Fruit fly (Drosophila melanogaster) whole organism, larva: ENCODE measurements around the gene eIF2Bbeta.
A peak's percentile ranks its signal among the peaks of the same experiment; 100 is the strongest.

Experiments used
- noc ChIP-seq: fragments of 200-800 bp; sonication (Bioruptor generic); optimal IDR thresholded peaks from 3 replicates; lab custom pipeline; 2019; ENCODE audit warnings: missing biosample characterization, mild to moderate bottlenecking, missing genetic modification characterization, moderate library complexity

eIF2Bbeta gene

DNA sequence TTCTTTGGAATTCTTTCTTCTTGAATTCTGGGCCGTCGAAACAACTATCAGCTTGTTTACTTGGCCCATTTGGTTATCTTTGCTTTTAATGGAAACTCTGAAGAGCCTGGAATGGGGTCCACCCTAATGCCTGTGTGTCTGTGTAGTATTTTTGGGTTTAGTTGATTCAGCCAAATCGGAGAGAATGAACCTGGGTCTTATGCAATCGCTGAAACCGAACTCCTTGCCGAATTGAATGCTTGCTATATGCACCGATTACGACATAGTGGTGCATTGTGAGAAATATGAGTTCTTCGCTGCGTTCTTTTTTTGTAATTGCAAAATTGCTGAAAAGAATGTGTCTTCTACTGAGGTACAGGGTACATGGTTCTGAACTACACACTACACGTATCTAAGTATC is 17.4 kb upstream of the eIF2Bbeta start:
- no peak for TF ChIP-seq noc (tag; lab: Kevin White, UChicago)

DNA sequence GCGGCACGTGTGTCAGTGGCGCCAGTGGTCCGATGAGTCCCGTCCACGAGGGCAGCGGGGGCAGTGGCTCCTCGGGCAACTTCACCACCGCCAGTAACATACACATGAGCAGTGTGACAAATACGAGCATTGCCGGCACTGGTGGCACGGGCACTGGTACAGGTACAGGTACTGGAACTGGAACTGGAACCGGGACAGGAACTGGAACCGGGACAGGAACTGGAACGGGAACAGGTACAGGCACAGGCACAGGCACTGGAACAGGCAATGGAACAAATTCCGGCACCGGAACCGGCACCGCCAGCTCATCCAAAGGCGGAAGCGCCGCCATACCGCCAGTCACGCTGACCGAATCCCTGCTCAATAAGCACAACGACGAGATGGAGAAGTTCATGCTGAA is 14.0 kb upstream of the eIF2Bbeta start:
- TF ChIP-seq noc (tag; lab: Kevin White, UChicago): no peak

DNA sequence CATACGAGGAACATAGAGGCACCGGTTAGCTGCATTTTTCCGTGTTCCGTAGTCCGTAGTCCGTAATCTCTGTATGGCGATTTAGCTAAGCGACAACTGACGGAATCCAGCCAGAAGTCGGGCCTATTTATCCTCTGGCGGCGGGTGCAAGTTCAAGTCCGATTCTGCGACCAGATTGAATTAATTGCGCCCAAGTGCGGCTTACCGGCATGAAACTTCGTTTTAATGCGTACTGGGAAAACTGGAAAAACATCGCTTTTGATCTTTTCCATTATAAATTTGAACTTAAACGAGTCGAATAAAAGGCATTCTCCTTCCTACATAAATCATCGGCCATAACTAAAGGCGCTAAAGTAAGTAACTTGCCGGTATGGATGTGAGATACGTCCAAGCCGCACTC is 10.6 kb upstream of the eIF2Bbeta start, which contains the start of gene dyw:
Gene dyw, minus strand, starts transcription at position 101 of the 400 bp plus-strand sequence.
- no peak for TF ChIP-seq noc (tag; lab: Kevin White, UChicago)

DNA sequence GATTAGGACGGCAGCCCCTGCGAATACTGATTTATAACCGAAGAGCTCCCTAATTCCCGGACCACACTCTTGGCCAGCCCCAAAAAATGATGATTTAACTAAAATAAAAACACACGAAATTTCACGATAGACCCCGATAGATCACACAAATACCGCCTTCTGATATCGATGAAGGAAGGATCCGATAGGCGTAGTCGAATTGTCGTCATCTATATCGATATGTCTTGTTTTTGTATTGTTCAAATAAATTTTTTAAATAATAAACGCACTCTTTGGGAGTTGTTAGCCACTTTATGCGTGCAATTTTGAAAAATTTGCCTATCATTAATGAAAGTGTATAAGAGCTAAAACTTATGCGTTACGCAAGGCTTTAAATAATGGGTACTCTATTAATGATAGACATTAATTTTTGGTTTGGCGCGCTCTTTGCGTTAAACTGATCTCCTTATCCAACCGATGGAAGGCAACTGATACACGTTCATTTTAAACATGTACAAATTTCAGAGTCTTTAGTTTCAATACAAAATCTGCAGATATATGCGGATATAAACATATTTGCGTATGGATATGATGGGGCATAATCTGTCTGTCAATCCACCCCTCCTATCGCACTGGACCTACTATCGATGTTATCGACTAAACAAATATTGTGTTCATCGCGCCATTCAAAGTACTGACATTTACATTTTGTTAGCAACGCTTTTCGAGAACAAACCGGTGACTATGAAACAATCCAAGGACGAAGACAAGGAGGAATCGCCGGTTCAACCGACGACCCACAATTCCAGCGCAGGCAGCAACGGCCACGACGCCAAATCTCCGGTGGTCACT is 6.1 kb upstream of the eIF2Bbeta start, which contains the start of the genes Spg7 and Lint-O:
Gene Spg7, minus strand, starts transcription at position 148 of the 831 bp plus-strand sequence.
Gene Lint-O, plus strand, starts transcription at position 638 of the 831 bp plus-strand sequence.
- no peak for TF ChIP-seq noc (tag; lab: Kevin White, UChicago)

DNA sequence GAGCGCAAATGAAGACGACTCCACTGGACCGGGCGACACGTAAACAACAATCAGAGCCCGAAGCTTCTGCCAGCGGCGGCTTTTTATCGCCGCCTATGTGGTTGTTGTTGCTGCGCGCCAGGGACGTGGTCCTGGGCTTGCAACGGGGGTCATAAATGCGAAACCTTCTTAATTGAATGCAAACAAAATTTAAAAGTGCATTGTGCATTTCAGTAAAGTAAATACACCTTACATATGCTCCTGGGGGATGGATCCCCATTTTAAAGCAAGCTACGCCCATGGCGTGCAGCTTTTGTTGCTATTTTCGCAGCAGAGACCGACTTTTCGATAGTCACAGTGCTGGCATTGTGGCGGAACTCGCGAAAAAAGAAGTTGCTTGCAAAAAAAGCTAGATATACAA is 678 bp upstream of the eIF2Bbeta start, which contains the start of gene Ugalt:
Gene Ugalt, minus strand, starts transcription at position 160 of the 400 bp plus-strand sequence.
- TF ChIP-seq noc (tag; lab: Kevin White, UChicago): peak; percentile 100

DNA sequence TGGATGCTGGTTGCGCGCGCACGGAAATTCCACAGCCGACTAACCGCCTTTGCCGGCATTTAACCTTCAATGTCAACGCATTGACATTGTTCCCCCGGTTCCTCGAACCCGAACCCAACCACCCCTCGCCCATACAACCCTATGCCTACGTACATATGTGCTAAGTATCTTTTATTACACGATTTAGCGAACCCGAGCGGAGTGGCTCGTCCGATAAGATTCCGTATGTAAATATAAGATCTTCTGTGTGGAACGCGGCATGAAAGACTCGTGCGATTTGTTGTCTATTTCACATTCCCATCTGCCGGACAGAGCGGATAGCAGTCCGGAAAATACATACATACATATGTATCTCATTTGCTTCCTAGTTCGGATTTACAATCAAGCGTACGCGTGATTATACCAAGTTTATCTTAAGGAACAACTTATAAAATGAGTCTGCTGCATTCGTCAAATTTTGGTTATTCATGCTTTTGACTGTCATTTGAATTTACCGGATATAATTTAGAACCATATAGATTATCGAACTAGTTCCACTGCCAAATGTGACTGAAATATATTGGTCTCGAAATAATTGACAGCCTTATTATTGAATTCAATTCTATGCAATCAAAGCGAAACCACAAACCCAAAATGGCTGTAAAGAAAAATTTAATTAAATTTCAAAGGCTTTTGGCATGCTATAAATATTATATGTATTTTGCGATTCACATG is 3.2 kb downstream of the eIF2Bbeta start, which contains the start of gene CG2680:
Gene CG2680, minus strand, starts transcription at position 51 of the 714 bp plus-strand sequence.
- no peak for TF ChIP-seq noc (tag; lab: Kevin White, UChicago)

DNA sequence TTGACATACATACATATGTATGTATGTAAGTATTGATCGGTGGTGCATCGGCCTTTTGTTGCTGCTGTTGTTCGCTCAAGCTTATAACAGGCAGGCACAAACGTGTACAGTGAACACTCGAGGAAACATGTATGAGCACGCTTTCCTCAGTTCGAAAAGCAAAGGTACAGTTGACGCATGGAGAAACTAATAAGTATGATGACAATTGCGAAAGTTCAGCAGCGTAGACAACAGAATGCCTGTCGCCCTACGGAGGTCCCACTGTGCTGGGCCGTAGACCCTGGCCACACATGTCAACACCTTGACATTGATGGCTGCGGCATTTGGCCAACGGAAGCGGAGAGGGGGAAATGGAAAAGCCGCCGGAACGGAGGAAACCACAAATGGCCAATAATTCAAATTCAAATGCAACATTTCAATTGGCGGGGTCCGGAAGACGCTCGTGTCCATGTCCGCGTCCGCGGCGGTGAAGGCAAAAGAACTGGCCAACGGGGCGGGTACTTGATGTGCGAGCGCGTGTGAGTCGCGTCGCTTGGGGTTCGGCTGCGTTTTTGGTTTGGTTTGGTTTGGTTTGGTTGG is 3.9 kb downstream of the eIF2Bbeta start, which contains the start of gene CG2681:
Gene CG2681, plus strand, starts transcription at position 529 of the 579 bp plus-strand sequence.
- TF ChIP-seq noc (tag; lab: Kevin White, UChicago): no peak

DNA sequence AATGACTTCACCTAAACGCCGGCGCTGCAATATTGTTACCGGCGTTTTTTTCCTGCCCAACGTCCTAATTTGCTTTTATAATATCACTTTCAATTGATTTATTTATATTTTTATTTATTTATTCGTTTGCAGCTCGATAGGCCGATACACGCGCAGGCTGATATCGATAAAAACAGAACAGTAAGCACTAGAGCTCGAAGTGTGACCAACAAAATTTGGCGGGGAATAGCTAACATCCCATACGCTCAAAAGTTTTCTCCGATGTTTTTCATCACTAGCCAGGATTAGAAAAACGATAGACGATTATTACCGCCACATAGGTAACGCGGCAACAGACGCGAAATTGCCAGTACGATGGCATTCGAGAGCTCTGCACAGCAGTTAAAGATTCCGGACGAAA is 9.4 kb downstream of the eIF2Bbeta start, which contains the start of the genes CG2685 and CG2694:
Gene CG2685, minus strand, starts transcription at position 185 of the 400 bp plus-strand sequence.
Gene CG2694, plus strand, starts transcription at position 304 of the 400 bp plus-strand sequence.
- TF ChIP-seq noc (tag; lab: Kevin White, UChicago): no peak

DNA sequence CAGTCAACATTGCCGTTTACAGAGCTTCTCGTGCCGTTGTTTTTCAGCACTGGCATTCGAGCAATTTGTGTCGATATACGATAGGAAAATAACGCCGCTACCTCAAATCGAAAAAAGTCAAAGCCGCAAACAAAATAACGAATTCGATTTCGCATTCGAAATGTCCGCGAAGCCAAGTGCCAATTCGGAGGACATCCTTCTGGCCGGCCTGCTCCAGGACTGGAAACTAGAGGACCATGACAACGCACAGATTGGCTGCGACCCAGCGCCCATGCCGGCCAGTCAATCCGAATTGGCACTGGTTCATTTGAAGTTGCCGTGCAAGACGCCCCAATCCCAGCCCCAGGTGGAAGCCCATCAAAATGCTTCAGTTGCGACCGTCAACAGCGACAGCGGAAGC is 10.4 kb downstream of the eIF2Bbeta start:
- no peak for TF ChIP-seq noc (tag; lab: Kevin White, UChicago)

DNA sequence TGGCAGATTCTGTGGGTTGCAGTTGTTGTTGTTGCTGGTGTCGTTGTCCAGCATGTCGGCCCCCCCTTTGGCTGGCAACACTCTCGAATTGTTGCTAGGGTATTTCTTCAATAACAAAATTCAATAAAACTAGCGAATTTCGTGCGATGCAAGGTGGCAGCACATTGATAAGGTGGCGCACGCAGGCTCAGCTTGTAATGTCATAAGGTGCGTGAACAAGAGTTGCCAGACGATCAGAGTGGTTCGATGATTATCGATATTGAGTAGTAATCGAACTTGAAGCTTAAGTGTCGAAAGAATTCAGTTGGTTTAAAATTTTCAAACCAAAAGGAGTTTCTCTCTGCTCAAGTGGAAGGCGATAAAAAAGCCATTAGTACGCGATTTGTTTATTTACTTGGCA is 15.8 kb downstream of the eIF2Bbeta start, which contains the start of gene CG2701:
Gene CG2701, minus strand, starts transcription at position 206 of the 400 bp plus-strand sequence.
- no peak for TF ChIP-seq noc (tag; lab: Kevin White, UChicago)

DNA sequence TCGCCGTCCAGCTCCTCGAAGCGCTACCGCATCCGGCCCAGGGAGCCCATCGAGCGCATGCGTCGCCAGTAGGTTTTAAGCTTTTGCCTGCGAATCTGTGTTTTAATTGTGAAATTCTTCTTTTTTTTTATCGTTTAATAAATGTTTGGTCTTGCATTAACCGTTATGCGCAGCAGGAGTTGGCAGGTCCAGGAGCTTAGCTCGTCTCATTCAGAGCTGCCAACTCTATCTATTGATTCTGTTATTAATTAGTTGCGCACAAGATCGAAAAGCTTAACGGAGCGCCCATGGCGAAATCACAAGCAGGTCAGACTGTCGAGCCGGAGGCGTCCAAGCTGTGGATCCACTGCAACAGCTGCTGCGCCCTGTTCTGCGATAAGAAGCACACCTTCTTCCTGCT is 22.0 kb downstream of the eIF2Bbeta start, which contains the start of gene vilya:
Gene vilya, plus strand, starts transcription at position 259 of the 400 bp plus-strand sequence.
- TF ChIP-seq noc (tag; lab: Kevin White, UChicago): no peak

DNA sequence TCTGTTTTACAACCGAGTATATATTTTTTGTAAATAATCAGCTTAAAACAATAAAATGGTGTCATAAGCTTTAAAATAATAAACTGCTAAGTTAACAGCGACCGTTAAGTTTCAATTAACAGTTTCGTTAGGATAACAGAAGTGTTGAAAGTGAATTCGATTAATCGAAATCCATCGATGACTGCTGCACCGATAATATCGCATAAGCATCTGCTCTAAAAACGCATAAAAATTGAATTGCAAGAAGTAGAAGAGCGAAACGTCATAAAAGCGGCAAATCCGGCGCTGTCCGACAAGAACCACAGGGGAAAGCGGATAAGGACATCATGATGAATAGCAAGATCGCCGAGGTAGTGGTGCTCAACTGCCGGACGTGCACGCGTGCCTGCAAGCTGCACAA is 23.1 kb downstream of the eIF2Bbeta start, which contains the start of gene dwg:
Gene dwg, plus strand, starts transcription at position 193 of the 400 bp plus-strand sequence.
- TF ChIP-seq noc (tag; lab: Kevin White, UChicago): no peak

DNA sequence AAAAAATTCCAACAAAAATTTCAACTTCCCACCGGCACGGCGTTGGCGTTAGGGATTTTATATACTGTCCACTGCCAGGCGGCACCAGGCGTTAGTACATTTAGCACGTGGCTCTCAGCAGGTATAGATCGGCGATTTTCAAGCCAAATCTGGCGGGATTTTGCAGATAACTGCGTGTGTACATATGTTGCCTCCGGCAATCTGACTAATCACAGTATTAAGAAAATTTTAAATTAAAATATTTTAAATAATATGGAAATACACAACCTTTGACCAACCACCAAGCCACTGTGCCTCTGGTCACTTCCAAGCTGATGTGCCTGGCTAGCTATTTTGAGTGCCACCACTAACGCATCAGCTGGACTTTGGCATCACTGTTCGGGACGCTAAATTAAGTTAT is 27.8 kb downstream of the eIF2Bbeta start, which contains the start of the genes ttm50 and CG2712:
Gene ttm50, minus strand, starts transcription at position 64 of the 400 bp plus-strand sequence.
Gene CG2712, plus strand, starts transcription at position 343 of the 400 bp plus-strand sequence.
- peak; percentile 58 for TF ChIP-seq noc (tag; lab: Kevin White, UChicago)

DNA sequence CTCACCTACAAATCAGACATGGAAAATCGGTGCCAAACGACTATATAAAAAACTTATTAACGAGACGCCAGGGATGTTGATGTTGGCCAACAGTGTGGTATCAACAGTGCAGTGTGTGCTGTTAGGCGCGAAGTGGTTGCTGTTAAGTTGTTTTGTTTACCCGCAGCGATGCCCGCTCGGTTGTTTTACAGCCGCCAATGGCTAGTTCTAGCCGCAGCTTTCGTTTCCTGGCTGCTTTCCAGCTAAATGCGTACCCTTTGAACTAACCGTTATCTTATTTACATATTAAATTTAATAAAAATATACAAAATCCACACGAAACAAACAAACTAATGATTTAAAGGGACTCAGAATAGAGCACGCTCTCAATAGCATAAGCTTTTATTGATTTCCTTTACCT is 34.3 kb downstream of the eIF2Bbeta start, which contains the start of gene crm:
Gene crm, minus strand, starts transcription at position 111 of the 400 bp plus-strand sequence.
- no peak for TF ChIP-seq noc (tag; lab: Kevin White, UChicago)

DNA sequence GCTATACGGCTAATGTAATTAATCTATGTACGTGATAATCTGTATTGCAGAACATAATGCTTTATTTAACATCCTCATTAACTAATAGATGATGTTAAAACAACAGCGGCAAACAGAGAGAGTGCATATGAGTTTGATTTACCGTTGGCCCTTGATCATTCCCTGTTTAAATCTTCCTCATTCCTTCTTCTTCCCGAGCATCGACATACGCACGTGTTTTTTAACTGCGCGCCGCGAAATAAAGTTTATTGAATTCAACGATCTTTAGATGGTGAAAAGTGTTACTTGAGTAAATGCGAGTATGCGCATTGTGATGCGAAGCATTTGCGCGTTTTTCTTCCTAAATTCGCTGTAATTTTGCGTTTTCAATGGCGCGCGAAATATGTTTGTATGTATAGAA is 35.7 kb downstream of the eIF2Bbeta start, which contains the start of gene kirre:
Gene kirre, plus strand, starts transcription at position 301 of the 400 bp plus-strand sequence.
- no peak for TF ChIP-seq noc (tag; lab: Kevin White, UChicago)
